Fruit fly (Drosophila melanogaster) whole organism, embryonic: ENCODE measurements around the gene CG5157.

Experiments used
- Ada2b ChIP-seq: fragments of 200-800 bp; sonication (Bioruptor generic); IDR thresholded peaks from 2 replicates; pipeline ENCODE4 v1.3.6; 2022; ENCODE audit warnings: missing biosample characterization, missing genetic modification characterization
- CG10321 ChIP-seq: fragments of 200-800 bp; sonication (Bioruptor generic); IDR thresholded peaks from 2 replicates; pipeline ENCODE4 v1.3.6; 2022; ENCODE audit warnings: missing biosample characterization, missing genetic modification characterization
- CG11398 ChIP-seq: fragments of 200-800 bp; sonication (Bioruptor generic); optimal IDR thresholded peaks from 2 replicates; lab custom pipeline; 2016; ENCODE audit warnings: missing biosample characterization, missing genetic modification characterization
- CG12236 ChIP-seq: fragments of 200-800 bp; sonication (Bioruptor generic); optimal IDR thresholded peaks from 2 replicates; lab custom pipeline; 2016; ENCODE audit warnings: missing biosample characterization, missing genetic modification characterization
- CG13287 ChIP-seq: fragments of 200-800 bp; sonication (Bioruptor generic); IDR thresholded peaks from 2 replicates; pipeline ENCODE4 v1.3.6; 2022; ENCODE audit warnings: missing biosample characterization, missing genetic modification characterization; ENCODE audit not compliant: partially characterized antibody
- CG16815 ChIP-seq: fragments of 200-800 bp; sonication (Bioruptor generic); optimal IDR thresholded peaks from 3 replicates; lab custom pipeline; 2017; ENCODE audit warnings: missing biosample characterization, mild to moderate bottlenecking, missing genetic modification characterization
- CG18476 ChIP-seq: fragments of 200-800 bp; sonication (Bioruptor generic); optimal IDR thresholded peaks from 2 replicates; lab custom pipeline; 2016; ENCODE audit warnings: missing biosample characterization, mild to moderate bottlenecking, missing genetic modification characterization
- CG2199 ChIP-seq: fragments of 200-800 bp; sonication (Bioruptor generic); IDR thresholded peaks from 3 replicates; pipeline ENCODE4 v1.3.6; 2022; ENCODE audit warnings: missing biosample characterization, missing genetic modification characterization
- CG32767 ChIP-seq: fragments of 200-800 bp; sonication (Bioruptor generic); IDR thresholded peaks from 2 replicates; pipeline ENCODE4 v1.3.6; 2022; ENCODE audit warnings: missing biosample characterization, missing genetic modification characterization
- CG33213 ChIP-seq: fragments of 200-800 bp; sonication (Bioruptor generic); optimal IDR thresholded peaks from 3 replicates; lab custom pipeline; 2016; ENCODE audit warnings: missing biosample characterization, missing genetic modification characterization
- CG3407 ChIP-seq: fragments of 200-800 bp; sonication (Bioruptor generic); optimal IDR thresholded peaks from 2 replicates; lab custom pipeline; 2018; ENCODE audit warnings: missing biosample characterization, mild to moderate bottlenecking, missing genetic modification characterization
- CG3995 ChIP-seq: fragments of 200-800 bp; sonication (Bioruptor generic); optimal IDR thresholded peaks from 3 replicates; lab custom pipeline; 2016; ENCODE audit warnings: missing biosample characterization, missing genetic modification characterization
- CG4617 ChIP-seq: fragments of 200-800 bp; sonication (Bioruptor generic); optimal IDR thresholded peaks from 3 replicates; lab custom pipeline; 2016; ENCODE audit warnings: missing biosample characterization, missing genetic modification characterization, borderline replicate concordance
- CG5180 ChIP-seq: fragments of 200-800 bp; sonication (Bioruptor generic); optimal IDR thresholded peaks from 3 replicates; lab custom pipeline; 2017; ENCODE audit warnings: missing biosample characterization, missing genetic modification characterization, mild to moderate bottlenecking, moderate library complexity, missing genetic modification reagents
- CG6175 ChIP-seq: fragments of 200-800 bp; sonication (Bioruptor generic); IDR thresholded peaks from 3 replicates; pipeline ENCODE4 v1.3.6; 2022; ENCODE audit warnings: missing biosample characterization, missing genetic modification characterization
- CG6254 ChIP-seq: fragments of 200-800 bp; sonication (Bioruptor generic); optimal IDR thresholded peaks from 3 replicates; lab custom pipeline; 2017; ENCODE audit warnings: mild to moderate bottlenecking, missing biosample characterization, missing genetic modification reagents, missing genetic modification characterization
- CG8089 ChIP-seq: fragments of 200-800 bp; sonication (Bioruptor generic); optimal IDR thresholded peaks from 3 replicates; lab custom pipeline; 2016; ENCODE audit warnings: missing biosample characterization, missing genetic modification characterization
- CG8290 ChIP-seq, 3 experiments: fragments of 200-800 bp; sonication (Bioruptor generic); optimal IDR thresholded peaks; 2 replicates each; lab custom pipeline; 2016 to 2019; ENCODE audit warnings: missing biosample characterization in 3 of 3, missing genetic modification characterization in 3 of 3, mild to moderate bottlenecking in 2 of 3, moderate library complexity in 1 of 3
- CG9727 ChIP-seq: fragments of 200-800 bp; sonication (Bioruptor generic); optimal IDR thresholded peaks from 3 replicates; lab custom pipeline; 2017; ENCODE audit warnings: missing biosample characterization, mild to moderate bottlenecking, missing genetic modification characterization
- Deaf1 ChIP-seq: fragments of 200-800 bp; optimal IDR thresholded peaks from 3 replicates; lab custom pipeline; 2019; ENCODE audit warnings: missing biosample characterization, mild to moderate bottlenecking, missing genetic modification characterization, moderate library complexity
- E2f2 ChIP-seq: fragments of 200-800 bp; sonication (Bioruptor generic); IDR thresholded peaks from 2 replicates; pipeline ENCODE4 v1.3.6; 2022; ENCODE audit warnings: missing biosample characterization, missing genetic modification characterization
- HLH4C ChIP-seq: fragments of 200-800 bp; sonication (Bioruptor generic); IDR thresholded peaks from 3 replicates; pipeline ENCODE4 v1.3.6; 2022; ENCODE audit warnings: missing biosample characterization, missing genetic modification characterization; ENCODE audit not compliant: partially characterized antibody
- Hey ChIP-seq: fragments of 200-800 bp; sonication (Bioruptor generic); optimal IDR thresholded peaks from 3 replicates; lab custom pipeline; 2018; ENCODE audit warnings: missing biosample characterization, mild to moderate bottlenecking, missing genetic modification characterization
- Lhr ChIP-seq: fragments of 200-800 bp; sonication (Bioruptor generic); optimal IDR thresholded peaks from 3 replicates; lab custom pipeline; 2017; ENCODE audit warnings: mild to moderate bottlenecking, missing biosample characterization, missing genetic modification reagents, missing genetic modification characterization
- MTF-1 ChIP-seq: fragments of 200-800 bp; sonication (Bioruptor generic); optimal IDR thresholded peaks from 2 replicates; lab custom pipeline; 2018; ENCODE audit warnings: missing biosample characterization, mild to moderate bottlenecking, missing genetic modification characterization, borderline replicate concordance
- Myb ChIP-seq: fragments of 200-800 bp; sonication (Bioruptor generic); optimal IDR thresholded peaks from 2 replicates; lab custom pipeline; 2016; ENCODE audit warnings: missing biosample characterization, missing genetic modification characterization
- NC2β ChIP-seq: fragments of 200-800 bp; sonication (Bioruptor generic); optimal IDR thresholded peaks from 2 replicates; lab custom pipeline; 2016; ENCODE audit warnings: missing biosample characterization, missing genetic modification characterization
- NFAT ChIP-seq: fragments of 200-800 bp; sonication (Bioruptor generic); IDR thresholded peaks from 2 replicates; pipeline ENCODE4 v1.3.6; 2022; ENCODE audit warnings: missing biosample characterization, missing genetic modification characterization
- Oaz ChIP-seq: fragments of 200-800 bp; sonication (Bioruptor generic); IDR thresholded peaks from 2 replicates; pipeline ENCODE4 v1.3.6; 2022; ENCODE audit warnings: missing biosample characterization, missing genetic modification characterization
- Ptx1 ChIP-seq: fragments of 200-800 bp; sonication (Bioruptor generic); IDR thresholded peaks from 2 replicates; pipeline ENCODE4 v1.3.6; 2022; ENCODE audit warnings: missing biosample characterization, missing genetic modification characterization
- Sox102F ChIP-seq: fragments of 200-800 bp; sonication (Bioruptor generic); optimal IDR thresholded peaks from 2 replicates; lab custom pipeline; 2018; ENCODE audit warnings: missing biosample characterization, mild to moderate bottlenecking, missing genetic modification characterization, moderate library complexity
- Sry-β ChIP-seq: fragments of 200-800 bp; sonication (Bioruptor generic); optimal IDR thresholded peaks from 2 replicates; lab custom pipeline; 2018; ENCODE audit warnings: missing biosample characterization, mild to moderate bottlenecking, missing genetic modification characterization, moderate library complexity
- crol ChIP-seq: fragments of 200-800 bp; sonication (Bioruptor generic); IDR thresholded peaks from 2 replicates; pipeline ENCODE4 v1.3.6; 2022; ENCODE audit warnings: missing biosample characterization, missing genetic modification characterization
- eve ChIP-seq, 2 experiments: fragments of >200 bp; optimal IDR thresholded peaks; 2 replicates each; lab custom pipeline; 2017; ENCODE audit warnings: missing biosample characterization in 2 of 2, missing genetic modification characterization in 2 of 2
- eyg ChIP-seq: fragments of 200-800 bp; sonication (Bioruptor generic); optimal IDR thresholded peaks from 3 replicates; lab custom pipeline; 2016; ENCODE audit warnings: missing biosample characterization, missing genetic modification characterization
- gcm ChIP-seq: fragments of 200-800 bp; sonication (Bioruptor generic); optimal IDR thresholded peaks from 2 replicates; lab custom pipeline; 2019; ENCODE audit warnings: missing biosample characterization, mild to moderate bottlenecking, missing genetic modification characterization, moderate library complexity
- hb ChIP-seq: fragments of 200-800 bp; sonication (Bioruptor generic); IDR thresholded peaks from 3 replicates; pipeline ENCODE4 v1.3.6; 2022; ENCODE audit warnings: missing biosample characterization, missing genetic modification characterization; ENCODE audit not compliant: partially characterized antibody
- hbn ChIP-seq: fragments of 200-800 bp; sonication (Bioruptor generic); IDR thresholded peaks from 2 replicates; pipeline ENCODE4 v1.3.6; 2022; ENCODE audit warnings: missing biosample characterization, missing genetic modification characterization; ENCODE audit not compliant: partially characterized antibody
- hth ChIP-seq: fragments of >200 bp; optimal IDR thresholded peaks from 2 replicates; lab custom pipeline; 2017; ENCODE audit warnings: inconsistent platforms
- jing ChIP-seq: fragments of 200-800 bp; sonication (Bioruptor generic); optimal IDR thresholded peaks from 2 replicates; lab custom pipeline; 2018; ENCODE audit warnings: missing biosample characterization, mild to moderate bottlenecking, missing genetic modification characterization
- knrl ChIP-seq: fragments of 200-800 bp; sonication (Bioruptor generic); IDR thresholded peaks from 3 replicates; pipeline ENCODE4 v1.3.6; 2022; ENCODE audit warnings: missing biosample characterization, missing genetic modification characterization; ENCODE audit not compliant: partially characterized antibody
- lilli ChIP-seq: fragments of 200-800 bp; sonication (Bioruptor generic); optimal IDR thresholded peaks from 3 replicates; lab custom pipeline; 2016; ENCODE audit warnings: missing biosample characterization, missing genetic modification characterization
- sisA ChIP-seq: fragments of 200-800 bp; sonication (Bioruptor generic); IDR thresholded peaks from 2 replicates; pipeline ENCODE4 v1.3.6; 2022; ENCODE audit warnings: missing biosample characterization, missing genetic modification characterization
- stwl ChIP-seq: fragments of 200-800 bp; sonication (Bioruptor generic); optimal IDR thresholded peaks from 3 replicates; lab custom pipeline; 2018; ENCODE audit warnings: missing biosample characterization, mild to moderate bottlenecking, missing genetic modification characterization, moderate library complexity
- tll ChIP-seq, 2 experiments: fragments of 200-800 bp in 1 of 2; fragments of >200 bp in 1 of 2; sonication (Bioruptor generic) in 1 of 2; optimal IDR thresholded peaks; 2 replicates each; lab custom pipeline; 2017 to 2019; ENCODE audit warnings: missing biosample characterization in 2 of 2, missing genetic modification characterization in 2 of 2, mild to moderate bottlenecking in 1 of 2, moderate library complexity in 1 of 2
- tx ChIP-seq: fragments of 200-800 bp; sonication (Bioruptor generic); optimal IDR thresholded peaks from 2 replicates; lab custom pipeline; 2016; ENCODE audit warnings: missing biosample characterization, missing genetic modification characterization
- wor ChIP-seq: fragments of 200-800 bp; sonication (Bioruptor generic); IDR thresholded peaks from 2 replicates; pipeline ENCODE4 v1.3.6; 2022; ENCODE audit warnings: missing biosample characterization, missing genetic modification characterization

The CG5157 gene

DNA sequence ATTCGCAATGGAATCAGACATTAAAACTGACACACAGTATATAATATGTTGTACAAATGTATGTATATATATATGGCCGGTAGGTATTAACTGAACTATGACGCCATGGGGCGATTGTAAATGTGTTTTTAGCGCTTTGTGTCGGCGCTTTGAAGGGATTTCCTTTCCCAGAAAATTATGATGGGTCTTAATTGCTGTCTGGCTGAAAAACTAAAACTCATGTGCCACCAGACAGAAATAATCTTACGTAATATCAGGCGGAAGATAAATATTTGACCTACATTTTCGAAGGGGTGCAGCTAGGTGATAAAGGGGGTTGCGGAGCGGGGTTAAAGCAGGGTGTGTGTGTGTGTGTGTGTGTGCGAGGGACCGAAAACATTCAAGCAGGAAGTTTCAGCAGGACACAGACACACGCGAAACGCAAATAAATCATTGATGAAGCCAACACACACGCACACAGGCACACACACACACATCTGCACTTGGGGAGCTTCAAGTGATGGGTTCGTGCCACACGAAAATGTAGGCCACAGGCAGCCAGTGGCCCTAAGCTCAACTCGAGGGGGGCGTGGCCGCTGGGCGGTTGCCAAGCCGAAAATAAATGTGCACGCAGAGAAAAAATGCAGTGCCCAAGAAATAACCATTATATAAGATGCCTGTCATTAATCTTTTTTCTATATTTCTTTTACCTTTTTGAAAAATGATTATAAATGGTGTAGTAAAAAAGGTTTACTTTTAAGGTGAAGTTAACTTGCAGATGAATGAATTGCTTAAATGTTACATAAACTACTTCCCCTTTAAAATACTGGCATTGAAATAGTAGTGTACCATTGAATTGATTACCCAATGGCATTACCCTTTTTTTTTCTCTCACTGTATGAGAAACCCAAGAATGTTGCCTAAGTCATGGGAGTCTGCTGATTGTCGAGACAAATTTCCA lies 19.8 kb upstream of the CG5157 start (continued):
- 0 out of 2 replicates have a peak, but pooled peaks have one; percentile 19 for TF ChIP-seq E2f2 (GFP tag; lab: Robert Waterston, UW)
- no peak for TF ChIP-seq NFAT
- TF ChIP-seq eyg = no peak
- TF ChIP-seq gcm (GFP tag; lab: Kevin White, UChicago) = peak; percentile 44
- no peak for TF ChIP-seq jing (GFP tag; lab: Kevin White, UChicago)
- TF ChIP-seq hbn = no peak
- no peak for TF ChIP-seq knrl
- TF ChIP-seq Deaf1 (tag; lab: Kevin White, UChicago) = no peak
- no peak for TF ChIP-seq Oaz
- no peak for TF ChIP-seq CG16815 (GFP tag; lab: Kevin White, UChicago)
- 0 out of 2 replicates have a peak, but pooled peaks have one; percentile 26 for TF ChIP-seq wor
- TF ChIP-seq hb (GFP tag; lab: Robert Waterston, UW) = no peak
- TF ChIP-seq CG32767 (GFP tag; lab: Robert Waterston, UW) = peak; percentile 9; the same call in 1 of the 2 replicates
- no peak for TF ChIP-seq tll (GFP tag; optimal IDR thresholded peaks at IDR 0.05; lab: Kevin White, UChicago)
- TF ChIP-seq CG12236 = peak; percentile 3
- TF ChIP-seq Hey (tag; lab: Kevin White, UChicago) = no peak
- TF ChIP-seq CG10321 (GFP tag; lab: Robert Waterston, UW) = no peak
- no peak for TF ChIP-seq CG6175 (GFP tag; lab: Robert Waterston, UW)
- no peak for TF ChIP-seq HLH4C (GFP tag; lab: Robert Waterston, UW)
- peak; percentile 61 for TF ChIP-seq Ptx1 (GFP tag; lab: Robert Waterston, UW)
- TF ChIP-seq hth (lab: Kevin White, UChicago) = no peak
- TF ChIP-seq Myb (GFP tag; lab: Kevin White, UChicago) = no peak
- no peak for TF ChIP-seq CG2199 (GFP tag; lab: Robert Waterston, UW)
- no peak for TF ChIP-seq stwl (tag; lab: Kevin White, UChicago)
- peak; percentile 30 for TF ChIP-seq CG6254 (GFP tag; lab: Kevin White, UChicago)
- TF ChIP-seq CG8290 (GFP tag; optimal IDR thresholded peaks at IDR 0.05; lab: Kevin White, UChicago) = peak; percentile 10
- no peak for TF ChIP-seq CG8290 (tag; optimal IDR thresholded peaks at IDR 0.05; lab: Kevin White, UChicago)
- TF ChIP-seq CG4617 (GFP tag; lab: Kevin White, UChicago) = no peak
- no peak for TF ChIP-seq CG13287 (GFP tag; lab: Robert Waterston, UW)
- peak; percentile 51 for TF ChIP-seq CG9727 (GFP tag; lab: Kevin White, UChicago)
- peak; percentile 10 for TF ChIP-seq CG8089 (GFP tag; lab: Kevin White, UChicago)
- no peak for TF ChIP-seq NC2β (GFP tag; lab: Kevin White, UChicago)
- TF ChIP-seq CG5180 (GFP tag; lab: Kevin White, UChicago) = no peak
- TF ChIP-seq crol (GFP tag; lab: Robert Waterston, UW) = no peak
- 0 out of 2 replicates have a peak, but pooled peaks have one; percentile 15 for TF ChIP-seq Ada2b (GFP tag; lab: Robert Waterston, UW)
- TF ChIP-seq eve (GFP tag; optimal IDR thresholded peaks at IDR 0.05; lab: Kevin White, UChicago) = peak in 1 of 2 experiments; percentile 91
- TF ChIP-seq Sox102F = peak; percentile 67
- TF ChIP-seq MTF-1 (GFP tag; lab: Kevin White, UChicago) = no peak
- peak; percentile 37 for TF ChIP-seq CG3407 (GFP tag; lab: Kevin White, UChicago)
- TF ChIP-seq Lhr (GFP tag; lab: Kevin White, UChicago) = no peak
- TF ChIP-seq CG33213 (GFP tag; lab: Kevin White, UChicago) = no peak
- TF ChIP-seq sisA (GFP tag; lab: Robert Waterston, UW) = peak; percentile 44
- no peak for TF ChIP-seq tx (GFP tag; lab: Kevin White, UChicago)
- peak; percentile 3 for TF ChIP-seq CG3995
- TF ChIP-seq CG11398 (GFP tag; lab: Kevin White, UChicago) = no peak
- no peak for TF ChIP-seq Sry-β
- TF ChIP-seq CG18476 = no peak
- peak; percentile 64 for TF ChIP-seq lilli (GFP tag; lab: Kevin White, UChicago)
